Worm (Caenorhabditis elegans) whole organism, L4/young adult: Measurements from ENCODE around the gene Y76A2B.4.

Experiments
- dao-5 ChIP-seq: sonication (generic microtip); optimal IDR thresholded peaks from 2 replicates; lab custom pipeline; 2016; ENCODE audit warnings: missing genotype, missing genetic modification characterization, moderate library complexity, missing compliant biosample characterization
- him-1 ChIP-seq: sonication (generic microtip); optimal IDR thresholded peaks from 2 replicates; lab custom pipeline; 2016; ENCODE audit warnings: missing genotype, missing genetic modification reagents, missing genetic modification characterization, missing compliant biosample characterization

- TF ChIP-seq him-1 (tag; lab: Kevin White, UChicago) (peak; percentile 45), dao-5 (tag; lab: Kevin White, UChicago) (no peak)
Observed at ce11 chrIII:13564929-13565328, 18.4 kb upstream of the Y76A2B.4 start, which contains the start of gene aldo-1.
